Fruit fly (Drosophila melanogaster) S2 (cell line): ENCODE measurements around the gene Rtnl2.

Experiments used
- CG8478 ChIP-seq: fragments of >200 bp; optimal IDR thresholded peaks from 2 replicates; lab custom pipeline; 2018
- CTCF ChIP-seq, 2 experiments: fragments of >200 bp; optimal IDR thresholded peaks; 2 replicates each; lab custom pipeline; 2018

The Rtnl2 gene

DNA sequence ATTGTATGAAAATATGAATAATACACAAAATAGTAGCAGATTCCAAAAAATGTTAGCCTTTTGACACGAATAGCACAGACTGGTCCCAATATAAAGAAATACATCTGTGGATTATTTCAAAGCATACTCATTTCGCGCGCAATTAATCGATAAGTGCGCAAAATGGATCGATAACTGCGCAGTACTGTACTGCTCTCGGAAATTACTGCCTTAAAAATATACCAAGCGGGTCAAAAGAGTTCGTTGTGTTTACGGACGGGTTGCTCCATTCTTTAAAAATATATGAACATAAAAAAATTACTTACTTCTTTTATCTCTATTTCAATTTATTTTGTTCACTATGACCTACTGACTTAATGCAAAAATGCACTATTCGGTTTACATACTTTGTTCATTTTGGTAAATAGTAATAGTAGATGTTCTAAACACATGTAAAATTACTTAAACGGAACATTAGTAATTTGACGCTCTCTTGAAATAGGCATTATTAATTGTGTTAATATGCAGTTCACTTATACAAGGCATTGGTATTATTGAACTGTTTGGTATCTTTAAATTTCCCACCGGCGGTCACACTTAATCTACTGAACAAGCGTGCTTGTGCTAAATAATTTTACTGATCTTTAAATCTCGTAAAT lies at the start of gene Rtnl2, which contains the start of gene alphaTub84D:
Gene Rtnl2, minus strand, starts transcription at position 58 of the 638 bp plus-strand sequence.
Gene alphaTub84D, plus strand, starts transcription at position 570 of the 638 bp plus-strand sequence.
- TF ChIP-seq CTCF (optimal IDR thresholded peaks at IDR 0.05; lab: Kevin White, UChicago) (no peak), CG8478 (lab: Kevin White, UChicago) (no peak)

DNA sequence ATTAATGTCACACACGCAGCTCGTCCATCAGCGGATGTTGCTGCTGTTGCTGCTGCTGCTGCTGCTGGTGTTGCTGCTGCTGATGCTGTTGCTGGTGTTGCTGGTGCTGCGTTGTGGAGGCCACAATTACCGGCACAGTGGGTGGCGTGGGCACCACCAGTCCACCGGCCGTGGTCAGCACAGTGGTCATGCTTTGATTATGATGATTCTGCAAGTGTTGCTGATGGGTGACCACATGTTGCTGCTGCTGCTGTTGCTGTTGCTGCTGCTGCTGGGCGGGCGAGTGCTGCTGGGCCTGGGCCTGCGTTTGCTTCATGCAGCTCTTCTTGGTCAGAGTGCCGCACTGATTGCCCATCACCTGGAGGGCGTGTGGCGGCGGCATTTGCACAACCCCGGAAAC lies 42.2 kb upstream of the Rtnl2 start:
- TF ChIP-seq CTCF (optimal IDR thresholded peaks at IDR 0.05; lab: Kevin White, UChicago) (no peak), CG8478 (lab: Kevin White, UChicago) (no peak)

DNA sequence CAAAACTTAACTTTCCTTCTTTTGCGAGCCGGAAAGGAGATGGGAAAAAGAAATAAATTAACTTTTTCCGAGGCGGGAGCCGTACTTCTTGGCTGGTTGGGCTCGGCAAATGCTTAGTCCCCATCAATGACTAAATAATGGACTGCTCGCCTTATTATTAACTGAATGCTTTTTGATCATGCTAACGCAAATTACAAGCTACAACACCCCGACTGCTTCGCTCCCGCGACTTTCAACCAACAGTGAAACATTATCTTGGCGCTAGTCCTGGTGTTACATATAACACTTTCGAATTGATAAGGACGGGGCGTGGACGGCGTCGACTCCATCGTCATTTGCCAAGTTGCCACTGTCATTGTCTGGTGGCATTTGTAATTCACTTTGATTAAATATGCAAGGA lies 21.7 kb upstream of the Rtnl2 start, which contains the start of gene CG45545:
Gene CG45545, plus strand, starts transcription at position 301 of the 400 bp plus-strand sequence.
- no peak for TF ChIP-seq CTCF (optimal IDR thresholded peaks at IDR 0.05; lab: Kevin White, UChicago)

DNA sequence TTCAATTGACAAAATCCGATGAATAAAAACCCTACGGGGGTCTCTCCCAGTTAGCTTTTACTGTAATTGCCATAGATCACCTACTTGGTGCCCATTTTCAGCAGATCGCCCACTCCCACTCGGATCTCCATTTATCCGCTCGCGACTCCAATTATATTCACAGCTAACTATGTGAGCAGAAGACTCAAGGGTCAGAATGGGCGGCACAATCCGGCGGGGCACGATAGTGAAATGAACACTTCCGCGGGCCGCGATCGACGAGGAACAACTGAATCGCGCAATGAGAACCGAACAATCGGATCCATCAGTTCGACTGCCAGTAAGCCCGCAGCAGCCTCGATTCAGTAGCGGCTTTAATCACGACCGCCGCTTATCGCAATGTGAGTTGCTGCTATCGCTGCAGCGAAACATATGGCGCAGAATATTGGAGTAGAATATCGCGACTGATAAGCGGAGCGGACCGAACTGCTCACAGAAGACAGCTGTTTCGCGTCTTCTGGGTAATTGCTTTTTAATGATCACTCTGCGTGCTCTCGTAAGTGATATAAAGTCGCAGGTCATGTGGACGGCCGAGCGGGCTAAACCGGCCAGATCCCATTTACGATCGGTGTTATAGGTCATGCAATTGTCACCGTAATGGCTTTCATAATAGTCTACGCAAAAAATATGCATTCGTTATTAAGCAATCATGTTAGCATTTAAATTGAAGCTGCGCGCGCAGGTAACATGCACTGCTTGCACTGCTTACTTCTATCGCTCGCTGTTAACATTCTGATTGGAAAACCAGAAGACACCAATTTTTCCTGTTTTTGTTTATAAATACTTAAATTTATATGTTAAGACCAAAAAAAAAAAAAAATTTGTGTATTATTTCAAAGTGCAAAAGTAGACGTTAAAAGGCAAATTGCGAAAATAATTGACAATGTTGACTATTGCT lies 19.0 kb upstream of the Rtnl2 start, which contains the start of gene alpha-Est1:
Gene alpha-Est1, minus strand, starts transcription at position 317 of the 937 bp plus-strand sequence.
- TF ChIP-seq CTCF (optimal IDR thresholded peaks at IDR 0.05; lab: Kevin White, UChicago) (no peak), CG8478 (lab: Kevin White, UChicago) (no peak)

DNA sequence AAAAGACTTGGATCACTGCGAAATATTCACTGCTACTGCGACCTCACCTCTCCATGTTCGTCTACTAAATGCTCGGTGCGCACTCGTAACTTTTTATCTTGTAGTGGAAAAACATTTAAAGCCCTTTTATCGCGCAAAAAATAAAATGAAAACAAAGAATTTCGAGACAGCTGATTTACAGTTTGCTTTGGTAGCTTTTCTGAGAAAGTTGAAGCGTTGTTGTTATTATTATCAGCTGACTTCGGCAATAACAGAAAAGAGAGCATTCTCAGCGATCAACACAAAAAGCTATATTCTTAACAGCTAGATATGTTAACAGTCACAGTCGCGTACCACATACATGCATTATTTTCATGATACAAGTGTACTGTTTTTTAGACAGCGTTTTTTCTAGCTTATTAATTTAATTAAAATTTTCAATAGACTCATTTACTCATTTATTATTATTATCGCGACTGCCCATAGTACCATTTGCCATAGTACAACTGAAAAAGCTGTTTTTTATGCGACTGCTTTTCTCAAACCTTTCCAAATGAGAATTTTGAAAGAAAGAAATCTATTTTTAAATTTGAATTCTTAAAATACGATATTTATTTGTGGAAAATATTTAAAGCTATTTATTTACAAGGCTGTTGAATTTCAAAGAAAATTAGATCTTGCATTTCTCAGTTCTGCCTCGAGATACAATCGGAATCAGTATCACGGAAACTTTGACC lies 11.3 kb upstream of the Rtnl2 start, which contains the start of the genes alpha-Est3 and alpha-Est2:
Gene alpha-Est3, minus strand, starts transcription at position 487 of the 716 bp plus-strand sequence.
Gene alpha-Est2, plus strand, starts transcription at position 666 of the 716 bp plus-strand sequence.
- no peak for TF ChIP-seq CG8478 (lab: Kevin White, UChicago)
- TF ChIP-seq CTCF (optimal IDR thresholded peaks at IDR 0.05; lab: Kevin White, UChicago): no peak

DNA sequence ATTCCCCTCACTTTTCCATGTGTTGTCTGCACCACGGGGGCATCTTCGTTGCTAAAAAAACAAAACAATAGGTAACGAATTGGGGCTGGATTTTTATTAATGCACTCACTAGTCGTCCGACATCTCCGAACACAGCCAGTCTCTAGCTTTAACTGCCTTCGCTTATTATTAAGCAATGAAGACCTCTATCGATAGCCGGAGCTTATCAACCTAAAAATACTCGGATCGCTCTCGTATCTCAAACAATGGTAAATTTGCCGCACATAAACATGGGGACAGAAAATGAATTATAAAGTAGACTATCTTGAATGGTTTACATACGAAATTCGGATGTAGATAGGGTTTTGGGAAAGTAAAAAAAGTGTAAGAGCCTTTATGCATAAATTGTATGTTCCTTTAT lies 8.4 kb upstream of the Rtnl2 start, which contains the start of gene alpha-Est4:
Gene alpha-Est4, minus strand, starts transcription at position 181 of the 400 bp plus-strand sequence.
- TF ChIP-seq CG8478 (lab: Kevin White, UChicago) (no peak), CTCF (optimal IDR thresholded peaks at IDR 0.05; lab: Kevin White, UChicago) (no peak)

DNA sequence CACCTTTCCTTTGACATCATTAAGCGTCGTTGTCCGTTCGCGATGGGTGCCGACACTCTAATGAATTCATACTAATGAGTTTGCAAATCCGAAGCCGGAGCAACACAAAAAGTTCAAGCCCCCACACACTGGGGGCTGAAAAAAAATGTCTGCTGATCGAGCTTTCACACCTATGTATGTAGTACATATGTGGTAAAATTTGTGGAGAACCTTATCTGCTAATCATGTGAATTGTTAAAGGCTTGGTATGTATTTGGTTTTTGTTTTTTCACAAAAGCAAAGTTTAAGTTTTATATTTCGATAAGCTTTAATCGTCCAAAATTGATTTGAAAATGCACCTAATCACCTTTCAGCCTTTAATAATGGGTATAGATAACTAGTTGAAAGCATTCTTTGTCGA lies 6.2 kb upstream of the Rtnl2 start, which contains the start of gene alpha-Est5:
Gene alpha-Est5, minus strand, starts transcription at position 110 of the 400 bp plus-strand sequence.
- no peak for TF ChIP-seq CTCF (optimal IDR thresholded peaks at IDR 0.05; lab: Kevin White, UChicago)
- TF ChIP-seq CG8478 (lab: Kevin White, UChicago): no peak

DNA sequence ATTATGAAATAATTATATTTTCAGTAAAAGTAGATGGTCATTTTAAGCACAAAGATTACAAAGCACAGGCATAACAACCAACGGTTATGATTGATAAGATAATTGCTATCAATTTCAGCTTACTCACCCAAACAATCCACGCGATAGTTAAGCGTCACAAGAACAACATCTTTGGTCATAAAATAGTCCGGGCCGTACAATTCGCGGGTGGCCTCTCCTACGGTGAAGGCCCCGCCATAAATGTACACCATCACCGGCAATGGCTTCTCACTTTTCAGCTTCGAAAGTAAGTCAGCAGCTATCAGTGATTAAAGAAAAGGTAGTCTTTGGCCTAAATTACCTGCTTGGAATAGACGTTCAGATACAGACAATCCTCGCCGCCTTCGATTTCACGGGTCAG lies 5.6 kb upstream of the Rtnl2 start:
- TF ChIP-seq CTCF (optimal IDR thresholded peaks at IDR 0.05; lab: Kevin White, UChicago): no peak
- TF ChIP-seq CG8478 (lab: Kevin White, UChicago): no peak

DNA sequence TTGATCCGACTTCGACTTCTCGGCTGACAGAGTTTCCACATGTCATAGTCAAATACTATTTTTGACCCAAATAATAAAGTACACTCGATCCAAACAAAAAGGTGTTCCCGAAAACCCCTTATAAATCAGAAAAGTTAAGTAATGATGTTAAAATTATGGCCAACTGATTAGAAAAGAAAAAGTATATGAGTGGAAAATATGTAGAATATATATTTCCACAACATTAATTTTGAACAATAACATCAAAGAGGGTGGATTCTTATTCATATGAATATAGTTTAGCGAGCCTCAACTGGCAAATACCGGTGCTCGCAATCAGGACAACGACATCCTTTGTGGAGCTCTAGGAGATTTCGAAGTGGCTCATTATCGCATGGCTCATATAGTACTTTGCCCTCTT lies 1.4 kb downstream of the Rtnl2 start, which contains the start of gene alpha-Est6:
Gene alpha-Est6, minus strand, starts transcription at position 101 of the 400 bp plus-strand sequence.
- TF ChIP-seq CTCF (optimal IDR thresholded peaks at IDR 0.05; lab: Kevin White, UChicago) (no peak), CG8478 (lab: Kevin White, UChicago) (no peak)

DNA sequence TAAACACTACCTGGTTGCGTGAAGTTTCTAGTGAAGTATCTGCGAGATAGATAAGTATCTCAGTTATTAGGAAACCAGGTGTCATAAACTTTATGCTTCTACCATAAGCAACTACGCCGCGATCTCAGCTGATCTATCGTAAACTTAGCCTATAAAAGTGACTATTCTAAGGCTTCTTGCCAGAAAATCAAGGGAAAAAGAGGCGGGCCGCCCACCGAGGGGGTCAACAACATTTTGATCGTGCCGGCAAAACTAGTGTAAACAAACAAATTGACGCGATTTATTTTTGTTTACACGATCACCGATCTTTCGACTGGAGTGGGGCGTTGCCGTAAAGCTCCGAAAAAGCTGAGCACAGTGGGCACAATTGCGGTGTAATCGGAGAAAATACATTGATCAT lies 5.9 kb downstream of the Rtnl2 start:
- TF ChIP-seq CTCF (optimal IDR thresholded peaks at IDR 0.05; lab: Kevin White, UChicago): no peak
- TF ChIP-seq CG8478 (lab: Kevin White, UChicago): no peak

DNA sequence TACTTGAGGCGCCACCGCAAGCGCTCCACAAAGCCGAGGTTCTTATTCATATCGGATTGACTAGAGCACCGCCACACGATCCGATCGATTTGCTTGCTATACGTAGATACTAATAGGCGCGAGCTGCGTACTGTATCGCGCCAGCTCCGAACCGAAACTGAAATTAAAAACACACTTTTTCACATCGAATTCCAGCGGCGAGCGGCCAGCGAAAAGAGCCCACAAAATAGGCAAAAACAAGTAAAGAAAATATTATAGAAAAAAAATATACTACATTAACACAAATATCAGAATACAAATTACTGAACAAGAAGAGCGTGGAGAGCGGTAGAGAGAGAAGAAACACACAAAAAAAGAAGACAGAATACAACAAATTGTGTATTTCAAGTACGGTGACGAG lies 6.4 kb downstream of the Rtnl2 start, which contains the start of gene alpha-Est7:
Gene alpha-Est7, minus strand, starts transcription at position 160 of the 400 bp plus-strand sequence.
- TF ChIP-seq CTCF (optimal IDR thresholded peaks at IDR 0.05; lab: Kevin White, UChicago): no peak
- TF ChIP-seq CG8478 (lab: Kevin White, UChicago): no peak

DNA sequence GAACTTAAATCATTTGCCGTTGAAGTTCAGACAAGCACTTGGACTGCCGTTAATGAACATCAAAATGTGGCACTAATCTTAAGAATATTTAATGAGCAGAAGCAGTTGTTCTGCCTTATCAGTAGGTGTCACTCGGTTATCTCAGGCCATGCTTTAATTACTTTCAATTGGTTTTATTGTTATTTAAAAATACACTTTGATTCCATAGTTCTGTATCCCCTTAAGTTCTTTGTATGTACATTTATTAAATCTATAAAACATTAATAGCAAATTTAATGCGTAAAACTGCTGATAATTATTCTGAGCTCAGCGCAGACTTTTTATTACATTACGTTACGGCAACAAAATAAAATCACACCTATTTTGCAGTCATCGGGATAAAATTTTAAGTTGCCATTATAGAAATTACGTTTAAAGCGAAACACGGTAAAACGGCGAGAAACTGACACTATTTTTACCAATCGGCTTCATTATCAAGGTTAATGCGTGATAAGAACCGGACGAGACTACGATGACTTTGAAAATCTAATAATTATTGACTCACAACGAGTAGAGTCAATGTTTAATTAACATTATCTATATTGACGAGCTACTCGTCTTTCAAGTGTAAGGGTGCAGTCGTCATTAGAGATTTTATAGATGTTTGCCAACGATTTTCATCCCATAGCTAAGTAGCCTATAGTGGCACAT lies 7.6 kb downstream of the Rtnl2 start:
- TF ChIP-seq CG8478 (lab: Kevin White, UChicago) (no peak), CTCF (optimal IDR thresholded peaks at IDR 0.05; lab: Kevin White, UChicago) (no peak)

DNA sequence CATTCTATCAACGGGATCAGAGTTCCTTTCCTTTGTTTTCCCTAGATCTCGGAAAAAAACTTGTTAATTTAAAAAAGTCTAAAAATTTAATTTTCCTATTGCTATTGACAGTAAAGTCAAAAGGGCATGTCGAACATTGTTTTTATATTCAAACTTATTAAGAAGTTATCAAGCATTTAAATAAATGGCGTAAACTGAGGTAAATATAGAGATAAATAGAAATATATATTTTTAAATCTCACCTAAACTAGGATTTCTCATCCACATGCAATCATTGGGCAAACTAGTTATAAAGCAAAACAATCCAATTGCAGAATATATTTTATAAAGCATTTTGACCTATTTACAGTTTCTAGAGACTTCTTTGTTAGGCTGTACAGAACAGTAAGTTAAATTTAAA lies 10.7 kb downstream of the Rtnl2 start, which contains the start of gene Ubc84D:
Gene Ubc84D, minus strand, starts transcription at position 101 of the 400 bp plus-strand sequence.
- TF ChIP-seq CG8478 (lab: Kevin White, UChicago) (no peak), CTCF (optimal IDR thresholded peaks at IDR 0.05; lab: Kevin White, UChicago) (no peak)
